Fruit fly (Drosophila melanogaster) whole organism, embryonic: ENCODE results near the gene CG2865.
A peak's percentile ranks its signal among the peaks of the same experiment; 100 is the strongest.

Source experiments
- Atf-2 ChIP-seq: fragments of 200-800 bp; sonication (Bioruptor generic); optimal IDR thresholded peaks from 2 replicates; lab custom pipeline; 2016; ENCODE audit warnings: missing biosample characterization, missing genetic modification characterization
- CG10209 ChIP-seq: fragments of 200-800 bp; sonication (Bioruptor generic); optimal IDR thresholded peaks from 3 replicates; lab custom pipeline; 2017; ENCODE audit warnings: missing biosample characterization, mild to moderate bottlenecking, missing genetic modification characterization, missing genetic modification reagents
- CG10979 ChIP-seq: fragments of 200-800 bp; sonication (Bioruptor generic); optimal IDR thresholded peaks from 2 replicates; lab custom pipeline; 2018; ENCODE audit warnings: missing biosample characterization, mild to moderate bottlenecking, missing genetic modification characterization, moderate library complexity
- CG11695 ChIP-seq: fragments of 200-800 bp; sonication (Bioruptor generic); IDR thresholded peaks from 3 replicates; pipeline ENCODE4 v1.3.6; 2022; ENCODE audit warnings: missing biosample characterization, missing genetic modification characterization
- CG17568 ChIP-seq: fragments of 200-800 bp; sonication (Bioruptor generic); optimal IDR thresholded peaks from 2 replicates; lab custom pipeline; 2018; ENCODE audit warnings: missing biosample characterization, mild to moderate bottlenecking, missing genetic modification characterization, moderate library complexity
- CG1832 ChIP-seq: fragments of 200-800 bp; sonication (Bioruptor generic); optimal IDR thresholded peaks from 2 replicates; lab custom pipeline; 2017; ENCODE audit warnings: missing biosample characterization, mild to moderate bottlenecking, missing genetic modification characterization, inconsistent platforms
- CG2889 ChIP-seq: fragments of 200-800 bp; sonication (Bioruptor generic); IDR thresholded peaks from 3 replicates; pipeline ENCODE4 v1.3.6; 2022; ENCODE audit warnings: missing biosample characterization, missing genetic modification characterization
- CG3163 ChIP-seq: fragments of 200-800 bp; sonication (Bioruptor generic); optimal IDR thresholded peaks from 3 replicates; lab custom pipeline; 2016; ENCODE audit warnings: missing biosample characterization, missing genetic modification characterization
- CG33213 ChIP-seq: fragments of 200-800 bp; sonication (Bioruptor generic); optimal IDR thresholded peaks from 3 replicates; lab custom pipeline; 2016; ENCODE audit warnings: missing biosample characterization, missing genetic modification characterization
- CG9727 ChIP-seq: fragments of 200-800 bp; sonication (Bioruptor generic); optimal IDR thresholded peaks from 3 replicates; lab custom pipeline; 2017; ENCODE audit warnings: missing biosample characterization, mild to moderate bottlenecking, missing genetic modification characterization
- D ChIP-seq, 2 experiments: fragments of 200-800 bp in 1 of 2; fragments of >200 bp in 1 of 2; sonication (Bioruptor generic) in 1 of 2; optimal IDR thresholded peaks; 2 replicates in 1 of 2; 3 replicates in 1 of 2; lab custom pipeline; 2017; ENCODE audit warnings: mild to moderate bottlenecking in 1 of 2, missing biosample characterization in 1 of 2, missing genetic modification characterization in 1 of 2, missing genetic modification reagents in 1 of 2
- Hey ChIP-seq: fragments of 200-800 bp; sonication (Bioruptor generic); optimal IDR thresholded peaks from 3 replicates; lab custom pipeline; 2018; ENCODE audit warnings: missing biosample characterization, mild to moderate bottlenecking, missing genetic modification characterization
- Hmx ChIP-seq: fragments of 200-800 bp; sonication (Bioruptor generic); optimal IDR thresholded peaks from 2 replicates; lab custom pipeline; 2016; ENCODE audit warnings: missing biosample characterization, missing genetic modification characterization
- Lhr ChIP-seq: fragments of 200-800 bp; sonication (Bioruptor generic); optimal IDR thresholded peaks from 3 replicates; lab custom pipeline; 2017; ENCODE audit warnings: mild to moderate bottlenecking, missing biosample characterization, missing genetic modification reagents, missing genetic modification characterization
- Mes4 ChIP-seq: fragments of 200-800 bp; sonication (Bioruptor generic); optimal IDR thresholded peaks from 2 replicates; lab custom pipeline; 2016; ENCODE audit warnings: missing biosample characterization, missing genetic modification characterization
- NK7.1 ChIP-seq: fragments of 200-800 bp; sonication (Bioruptor generic); optimal IDR thresholded peaks from 3 replicates; lab custom pipeline; 2016; ENCODE audit warnings: missing biosample characterization, missing genetic modification characterization
- Oaz ChIP-seq: fragments of 200-800 bp; sonication (Bioruptor generic); IDR thresholded peaks from 2 replicates; pipeline ENCODE4 v1.3.6; 2022; ENCODE audit warnings: missing biosample characterization, missing genetic modification characterization
- PHDP ChIP-seq: fragments of 200-800 bp; sonication (Bioruptor generic); optimal IDR thresholded peaks from 3 replicates; lab custom pipeline; 2018; ENCODE audit warnings: missing biosample characterization, mild to moderate bottlenecking, missing genetic modification characterization, moderate library complexity
- Trl ChIP-seq, 3 experiments: fragments of >200 bp in 2 of 3; fragments of 200-800 bp in 1 of 3; sonication (Bioruptor generic) in 1 of 3; optimal IDR thresholded peaks; 2 replicates in 1 of 3; 3 replicates in 2 of 3; lab custom pipeline; 2016 to 2017; ENCODE audit warnings: missing biosample characterization in 1 of 3, missing genetic modification characterization in 1 of 3
- YL-1 ChIP-seq: fragments of 200-800 bp; sonication (Bioruptor generic); optimal IDR thresholded peaks from 3 replicates; lab custom pipeline; 2017; ENCODE audit warnings: missing biosample characterization, mild to moderate bottlenecking, missing genetic modification characterization
- az2 ChIP-seq: fragments of 200-800 bp; sonication (Bioruptor generic); optimal IDR thresholded peaks from 3 replicates; lab custom pipeline; 2016; ENCODE audit warnings: missing biosample characterization, missing genetic modification characterization
- bowl ChIP-seq: fragments of 200-800 bp; sonication (Bioruptor generic); IDR thresholded peaks from 2 replicates; pipeline ENCODE4 v1.3.6; 2022; ENCODE audit warnings: missing biosample characterization, missing genetic modification characterization
- cg ChIP-seq: fragments of 200-800 bp; sonication (Bioruptor generic); optimal IDR thresholded peaks from 3 replicates; lab custom pipeline; 2019; ENCODE audit warnings: missing biosample characterization, mild to moderate bottlenecking, missing genetic modification characterization, moderate library complexity
- chinmo ChIP-seq: fragments of 200-800 bp; sonication (Bioruptor generic); IDR thresholded peaks from 4 replicates; pipeline ENCODE4 v1.3.6; 2022; ENCODE audit warnings: missing biosample characterization, missing genetic modification characterization; ENCODE audit not compliant: partially characterized antibody
- crol ChIP-seq: fragments of 200-800 bp; sonication (Bioruptor generic); IDR thresholded peaks from 2 replicates; pipeline ENCODE4 v1.3.6; 2022; ENCODE audit warnings: missing biosample characterization, missing genetic modification characterization
- gcm ChIP-seq: fragments of 200-800 bp; sonication (Bioruptor generic); optimal IDR thresholded peaks from 2 replicates; lab custom pipeline; 2019; ENCODE audit warnings: missing biosample characterization, mild to moderate bottlenecking, missing genetic modification characterization, moderate library complexity
- gcm2 ChIP-seq: fragments of 200-800 bp; sonication (Bioruptor generic); optimal IDR thresholded peaks from 2 replicates; lab custom pipeline; 2016; ENCODE audit warnings: missing biosample characterization, missing genetic modification characterization
- hbn ChIP-seq: fragments of 200-800 bp; sonication (Bioruptor generic); IDR thresholded peaks from 2 replicates; pipeline ENCODE4 v1.3.6; 2022; ENCODE audit warnings: missing biosample characterization, missing genetic modification characterization; ENCODE audit not compliant: partially characterized antibody
- kni ChIP-seq: fragments of 200-800 bp; sonication (Bioruptor generic); optimal IDR thresholded peaks from 3 replicates; lab custom pipeline; 2017; ENCODE audit warnings: mild to moderate bottlenecking, missing biosample characterization, missing genetic modification reagents, missing genetic modification characterization
- luna ChIP-seq: fragments of 200-800 bp; sonication (Bioruptor generic); optimal IDR thresholded peaks from 2 replicates; lab custom pipeline; 2016; ENCODE audit warnings: missing biosample characterization, missing genetic modification characterization
- mam ChIP-seq: fragments of 200-800 bp; sonication (Bioruptor generic); optimal IDR thresholded peaks from 3 replicates; lab custom pipeline; 2016; ENCODE audit warnings: missing biosample characterization, missing genetic modification characterization
- nerfin-1 ChIP-seq: fragments of 200-800 bp; sonication (Bioruptor generic); optimal IDR thresholded peaks from 3 replicates; lab custom pipeline; 2019; ENCODE audit warnings: missing biosample characterization, mild to moderate bottlenecking, missing genetic modification characterization, moderate library complexity
- nerfin-2 ChIP-seq: fragments of 200-800 bp; sonication (Bioruptor generic); IDR thresholded peaks from 2 replicates; pipeline ENCODE4 v1.3.6; 2022; ENCODE audit warnings: missing biosample characterization, missing genetic modification characterization; ENCODE audit not compliant: partially characterized antibody
- nom ChIP-seq: fragments of 200-800 bp; sonication (Bioruptor generic); optimal IDR thresholded peaks from 2 replicates; lab custom pipeline; 2017; ENCODE audit warnings: missing biosample characterization, missing genetic modification characterization, mild to moderate bottlenecking, moderate library complexity, missing genetic modification reagents
- org-1 ChIP-seq: fragments of 200-800 bp; sonication (Bioruptor generic); optimal IDR thresholded peaks from 2 replicates; lab custom pipeline; 2017; ENCODE audit warnings: missing biosample characterization, missing genetic modification characterization
- pros ChIP-seq: fragments of 200-800 bp; sonication (Bioruptor generic); optimal IDR thresholded peaks from 3 replicates; lab custom pipeline; 2019; ENCODE audit warnings: missing biosample characterization, mild to moderate bottlenecking, missing genetic modification characterization, moderate library complexity
- pzg ChIP-seq: fragments of 200-800 bp; sonication (Bioruptor generic); optimal IDR thresholded peaks from 3 replicates; lab custom pipeline; 2018; ENCODE audit warnings: missing biosample characterization, mild to moderate bottlenecking, missing genetic modification characterization, moderate library complexity
- row ChIP-seq: fragments of 200-800 bp; sonication (Bioruptor generic); IDR thresholded peaks from 3 replicates; pipeline ENCODE4 v1.3.6; 2022; ENCODE audit warnings: missing biosample characterization, missing genetic modification characterization
- salm ChIP-seq: fragments of 200-800 bp; sonication (Bioruptor generic); optimal IDR thresholded peaks from 2 replicates; lab custom pipeline; 2018; ENCODE audit warnings: missing biosample characterization, mild to moderate bottlenecking, missing genetic modification characterization
- sens ChIP-seq: fragments of 200-800 bp; sonication (Bioruptor generic); peaks from one replicate; lab custom pipeline; 2016; ENCODE audit warnings: missing biosample characterization, missing genetic modification characterization
- so ChIP-seq: fragments of 200-800 bp; sonication (Bioruptor generic); IDR thresholded peaks from 3 replicates; pipeline ENCODE4 v1.3.6; 2022; ENCODE audit warnings: missing biosample characterization, missing genetic modification characterization
- ttk ChIP-seq: fragments of 200-800 bp; sonication (Bioruptor generic); IDR thresholded peaks from 2 replicates; pipeline ENCODE4 v2.1.2; 2022; ENCODE audit warnings: missing biosample characterization, missing genetic modification characterization
- tx ChIP-seq: fragments of 200-800 bp; sonication (Bioruptor generic); optimal IDR thresholded peaks from 2 replicates; lab custom pipeline; 2016; ENCODE audit warnings: missing biosample characterization, missing genetic modification characterization
- vfl ChIP-seq: fragments of 200-800 bp; sonication (Bioruptor generic); optimal IDR thresholded peaks from 2 replicates; lab custom pipeline; 2016; ENCODE audit warnings: missing biosample characterization, missing genetic modification characterization
- zfh1 ChIP-seq: fragments of 200-800 bp; sonication (Bioruptor generic); IDR thresholded peaks from 3 replicates; pipeline ENCODE4 v1.3.6; 2022; ENCODE audit warnings: missing biosample characterization, missing genetic modification characterization

CG2865 gene

DNA sequence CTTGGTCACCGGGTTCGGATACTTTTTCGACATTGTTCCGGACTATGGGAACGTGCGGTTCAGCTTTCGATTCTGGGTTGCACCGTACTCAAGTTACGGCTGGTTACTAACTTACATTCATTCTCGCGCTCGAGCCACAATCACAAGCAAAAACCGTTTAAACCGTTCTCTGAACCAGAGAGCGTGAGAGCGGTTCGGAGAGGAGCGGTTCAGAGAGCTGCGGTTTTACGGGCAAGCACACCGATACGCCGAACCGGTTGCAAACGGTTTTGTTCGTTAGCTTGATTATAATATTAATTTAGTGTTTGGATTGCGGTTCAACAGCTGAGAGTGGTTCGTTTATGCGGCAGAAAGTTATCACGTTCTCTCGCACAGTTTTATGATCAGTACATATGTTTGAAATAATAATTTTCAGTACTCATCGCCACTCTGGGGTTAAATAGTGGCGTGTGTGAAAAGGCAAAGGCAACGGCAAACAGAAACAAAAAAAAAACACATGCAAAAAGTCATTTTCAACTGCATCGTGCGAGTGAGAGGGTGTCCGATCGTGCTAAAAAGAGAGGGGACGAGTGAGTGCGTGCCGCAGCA lies 32.5 kb upstream of the CG2865 start, which contains the start of gene CG14050 (continued):
- TF ChIP-seq D (optimal IDR thresholded peaks at IDR 0.05; lab: Kevin White, UChicago): no peak
- TF ChIP-seq D (GFP tag; optimal IDR thresholded peaks at IDR 0.05; lab: Kevin White, UChicago): no peak
- no peak for TF ChIP-seq mam (GFP tag; lab: Kevin White, UChicago)
- TF ChIP-seq chinmo: 0 out of 4 replicates have a peak, but pooled peaks have one; percentile 16
- TF ChIP-seq CG11695 (GFP tag; lab: Robert Waterston, UW): 0 out of 3 replicates have a peak, but pooled peaks have one; percentile 9
- TF ChIP-seq salm (tag; lab: Kevin White, UChicago): no peak
- TF ChIP-seq CG9727 (GFP tag; lab: Kevin White, UChicago): no peak
- TF ChIP-seq CG1832: peak; percentile 45
- TF ChIP-seq, all 482 proteins: peak for 10

- TF ChIP-seq nerfin-1 (tag; lab: Kevin White, UChicago) (peak; percentile 5), cg (GFP tag; lab: Kevin White, UChicago) (peak; percentile 32), so (GFP tag; lab: Robert Waterston, UW) (no peak), pros (GFP tag; lab: Kevin White, UChicago) (peak; percentile 74), gcm (GFP tag; lab: Kevin White, UChicago) (peak; percentile 32), Lhr (no peak), PHDP (no peak), Oaz (GFP tag; lab: Robert Waterston, UW) (no peak), Hey (tag; lab: Kevin White, UChicago) (no peak), sens (GFP tag; lab: Kevin White, UChicago) (peak; percentile 60), CG3163 (GFP tag; lab: Kevin White, UChicago) (peak; percentile 83), ttk (GFP tag; lab: Robert Waterston, UW) (no peak), CG10209 (no peak), nom (GFP tag; lab: Kevin White, UChicago) (peak; percentile 42), org-1 (no peak), kni (GFP tag; lab: Kevin White, UChicago) (peak; percentile 18), Trl (optimal IDR thresholded peaks at IDR 0.05; lab: Kevin White, UChicago) (peak; percentile 48 to 59), Trl (GFP tag; optimal IDR thresholded peaks at IDR 0.05; lab: Kevin White, UChicago) (no peak), CG10979 (tag; lab: Kevin White, UChicago) (no peak), crol (GFP tag; lab: Robert Waterston, UW) (peak; percentile 51; the same call in 1 of the 2 replicates), hbn (GFP tag; lab: Robert Waterston, UW) (no peak), CG11695 (GFP tag; lab: Robert Waterston, UW) (no peak), CG2889 (GFP tag; lab: Robert Waterston, UW) (no peak)
Observed at dm6 chrX:2323661-2324293, 30.6 kb upstream of the CG2865 start.

DNA sequence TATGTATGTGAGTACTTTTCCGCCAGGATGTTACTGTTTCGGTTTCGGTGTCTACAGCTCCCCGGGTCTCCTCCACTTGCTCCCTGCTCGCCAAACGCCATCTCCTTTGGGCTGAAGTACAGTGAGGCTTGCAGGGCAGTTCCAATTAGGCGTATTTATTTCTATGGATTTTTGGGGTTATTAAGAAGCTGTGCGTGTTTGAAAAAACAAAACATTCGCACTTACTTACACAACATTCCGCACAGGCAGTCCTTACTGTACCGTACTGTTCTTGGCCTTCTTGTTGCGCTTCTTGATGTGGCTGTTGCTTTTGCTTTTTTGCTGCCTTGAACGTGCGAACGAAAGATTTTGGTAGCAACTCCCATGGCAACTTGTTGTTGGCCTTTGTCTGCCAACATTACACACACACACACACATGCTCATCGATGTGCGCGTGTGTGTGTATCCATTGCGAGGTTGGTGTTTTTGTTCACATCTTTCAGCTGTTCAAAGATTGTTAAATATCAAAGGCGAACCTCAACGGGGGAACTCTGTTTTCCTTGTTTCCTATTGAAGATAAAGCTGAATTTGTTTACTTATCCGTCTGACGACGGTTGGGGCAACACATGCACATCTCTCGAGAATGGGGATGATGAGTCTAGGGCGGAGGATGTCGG lies 28.8 kb upstream of the CG2865 start:
- TF ChIP-seq bowl (GFP tag; lab: Robert Waterston, UW) (peak; percentile 42; the same call in 1 of the 2 replicates), vfl (GFP tag; lab: Kevin White, UChicago) (no peak), Mes4 (GFP tag; lab: Kevin White, UChicago) (peak; percentile 33), NK7.1 (GFP tag; lab: Kevin White, UChicago) (no peak), luna (GFP tag; lab: Kevin White, UChicago) (no peak), az2 (GFP tag; lab: Kevin White, UChicago) (peak; percentile 56), tx (GFP tag; lab: Kevin White, UChicago) (no peak), CG17568 (no peak), YL-1 (GFP tag; lab: Kevin White, UChicago) (no peak), nerfin-2 (GFP tag; lab: Robert Waterston, UW) (no peak), Atf-2 (GFP tag; lab: Kevin White, UChicago) (peak; percentile 23), pzg (GFP tag; lab: Kevin White, UChicago) (no peak), gcm2 (GFP tag; lab: Kevin White, UChicago) (no peak), zfh1 (GFP tag; lab: Robert Waterston, UW) (peak; percentile 64; the same call in 2 of the 3 replicates), row (GFP tag; lab: Robert Waterston, UW) (peak; percentile 78), CG10209 (peak; percentile 22), Hmx (no peak), CG33213 (no peak)
